Worm (Caenorhabditis elegans): Measurements from ENCODE around the gene imph-1.

Gene imph-1

DNA sequence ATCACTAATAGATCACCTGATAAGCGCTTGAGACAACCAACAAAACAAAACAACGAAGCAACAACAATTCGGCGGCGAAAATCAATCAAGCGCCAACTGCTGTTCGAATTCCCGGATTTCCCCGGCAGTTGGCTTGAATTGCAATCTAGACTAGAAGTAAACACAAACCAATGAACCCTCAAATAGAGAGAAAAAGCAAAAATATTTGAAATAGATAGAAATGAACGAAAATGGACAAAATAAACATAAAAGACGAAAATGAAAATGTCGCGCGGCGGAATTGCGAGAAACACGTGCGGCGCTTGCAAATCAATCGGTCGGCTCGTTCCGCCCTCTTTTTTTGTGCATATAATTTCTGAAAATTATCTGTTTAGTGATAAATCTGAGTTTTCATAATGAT lies 15.0 kb downstream of the imph-1 start, which contains the start of gene idhg-1:
Gene idhg-1 (plus strand): TSS at position 343 of the 400 bp plus-strand sequence.
- TF ChIP-seq ekl-4 (GFP tag; IDR thresholded peaks at IDR 0.05) (0 out of 2 replicates have a peak, but pooled peaks have one; percentile 26), snpc-1.3 (tag; optimal IDR thresholded peaks at IDR 0.05; ENCODE audit: insufficient read depth) (peak; percentile 50), xnd-1 (tag; optimal IDR thresholded peaks at IDR 0.05) (peak; percentile 0), K12H6.12 (tag; optimal IDR thresholded peaks at IDR 0.05) (peak; percentile 45), ama-1 (optimal IDR thresholded peaks at IDR 0.05) (no peak), ama-1 (GFP tag; optimal IDR thresholded peaks at IDR 0.05) (peak in 1 of 2 experiments; percentile 23), B0019.2 (GFP tag; conservative IDR thresholded peaks at IDR 0.05) (no peak), dox-1 (GFP tag; IDR thresholded peaks at IDR 0.05) (peak; percentile 71; the same call in 1 of the 2 replicates), lin-35 (GFP tag; optimal IDR thresholded peaks at IDR 0.05) (peak in 1 of 3 experiments; percentile 47), Y67H2A.10 (GFP tag; conservative IDR thresholded peaks at IDR 0.05) (no peak), F37B4.10 (GFP tag; IDR thresholded peaks at IDR 0.05) (no peak), ztf-3 (GFP tag; optimal IDR thresholded peaks at IDR 0.05) (no peak), F23B12.7 (tag; optimal IDR thresholded peaks at IDR 0.05; ENCODE audit: insufficient read depth) (peak; percentile 19), cebp-1 (GFP tag; IDR thresholded peaks at IDR 0.05) (no peak), cebp-1 (tag; optimal IDR thresholded peaks at IDR 0.05) (peak; percentile 71), ceh-100 (GFP tag; IDR thresholded peaks at IDR 0.05) (peak; percentile 46; the same call in 1 of the 2 replicates), rcor-1 (GFP tag; IDR thresholded peaks at IDR 0.05) (peak; percentile 63; the same call in 1 of the 2 replicates), rec-8 (tag; optimal IDR thresholded peaks at IDR 0.05) (peak; percentile 55 to 59), nhr-80 (tag; optimal IDR thresholded peaks at IDR 0.05) (peak; percentile 59), ZK185.1 (tag; optimal IDR thresholded peaks at IDR 0.05; ENCODE audit: poor library complexity, severe bottlenecking) (peak; percentile 83), madf-10 (tag; optimal IDR thresholded peaks at IDR 0.05) (peak; percentile 53), lir-1 (GFP tag; conservative IDR thresholded peaks at IDR 0.05) (no peak), lin-26 (GFP tag; IDR thresholded peaks at IDR 0.05) (no peak), nfyb-1 (GFP tag; IDR thresholded peaks at IDR 0.05) (peak; percentile 64), akir-1 (GFP tag; optimal IDR thresholded peaks at IDR 0.05) (no peak), ztf-18 (tag; optimal IDR thresholded peaks at IDR 0.05) (peak; percentile 51), lin-54 (GFP tag; optimal IDR thresholded peaks at IDR 0.05) (peak; percentile 55), tbp1 (GFP tag; optimal IDR thresholded peaks at IDR 0.05) (peak; percentile 53), nhr-179 (tag; optimal IDR thresholded peaks at IDR 0.05) (no peak), egl-18 (GFP tag; IDR thresholded peaks at IDR 0.05) (no peak), pbrm-1 (GFP tag; IDR thresholded peaks at IDR 0.05) (peak; percentile 65), ceh-27 (GFP tag; optimal IDR thresholded peaks at IDR 0.05) (peak; percentile 34), F22D6.2 (tag; optimal IDR thresholded peaks at IDR 0.05) (peak; percentile 8), die-1 (tag; optimal IDR thresholded peaks at IDR 0.05) (peak; percentile 21), F33H1.4 (GFP tag; IDR thresholded peaks at IDR 0.05) (peak; percentile 59; the same call in 1 of the 2 replicates), unc-130 (GFP tag; optimal IDR thresholded peaks at IDR 0.05) (peak; percentile 65), B0261.1 (tag; optimal IDR thresholded peaks at IDR 0.05) (no peak), ceh-79 (tag; optimal IDR thresholded peaks at IDR 0.05) (no peak), efl-1 (GFP tag; optimal IDR thresholded peaks at IDR 0.05) (peak; percentile 7), mcd-1 (GFP tag; IDR thresholded peaks at IDR 0.05) (peak; percentile 46; the same call in 1 of the 2 replicates), hmg-1.2 (GFP tag; IDR thresholded peaks at IDR 0.05) (peak; percentile 61), aptf-2 (GFP tag; conservative IDR thresholded peaks at IDR 0.05) (no peak), madf-6 (GFP tag; IDR thresholded peaks at IDR 0.05) (peak; percentile 74), B0035.1 (tag; optimal IDR thresholded peaks at IDR 0.05) (peak; percentile 5), Y79H2A.3 (GFP tag; conservative IDR thresholded peaks at IDR 0.05) (no peak), him-1 (tag; optimal IDR thresholded peaks at IDR 0.05) (peak; percentile 80), somi-1 (GFP tag; optimal IDR thresholded peaks at IDR 0.05) (no peak), pha-4 (tag; optimal IDR thresholded peaks at IDR 0.05) (no peak)

Data from whole organism, young adult.